Fruit fly (Drosophila melanogaster): ENCODE results near the gene Ccm3.
A peak's percentile ranks its signal among the peaks of the same experiment; 100 is the strongest.

DNA sequence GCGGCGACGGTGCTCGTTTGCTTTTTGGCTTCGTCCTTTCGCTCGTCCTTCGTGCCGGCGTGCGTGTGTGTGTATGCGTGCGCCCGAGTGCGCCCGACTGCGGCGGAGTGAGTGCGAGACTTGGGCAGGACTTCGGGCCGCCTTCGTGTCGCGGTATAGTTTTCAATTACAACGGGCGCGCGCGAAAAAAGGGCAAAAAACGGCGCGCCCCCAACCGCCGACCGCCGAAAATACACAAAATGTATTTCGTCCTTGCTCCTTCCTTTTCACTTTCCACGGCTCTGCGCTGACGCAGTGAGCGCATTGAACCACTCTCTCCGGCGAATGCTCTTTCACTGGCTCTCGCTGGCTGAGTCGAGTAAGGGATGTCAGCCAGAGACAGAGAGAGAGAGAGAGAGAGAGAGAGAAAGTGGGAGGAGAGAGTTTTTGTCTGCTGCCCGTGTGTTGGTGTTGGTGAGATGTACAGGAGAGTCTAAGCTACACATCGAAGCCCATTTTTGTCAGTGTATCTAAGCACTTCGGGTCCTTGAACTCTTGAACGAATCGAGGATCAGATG, 48.7 kb downstream of the Ccm3 start:
- TF ChIP-seq Dfd (GFP tag; optimal IDR thresholded peaks at IDR 0.05): peak; percentile 4
- no peak for TF ChIP-seq Hr83 (GFP tag; optimal IDR thresholded peaks at IDR 0.05; ENCODE audit: poor library complexity, severe bottlenecking)
- no peak for TF ChIP-seq usp (GFP tag; optimal IDR thresholded peaks at IDR 0.05)
- no peak for TF ChIP-seq sv (GFP tag; optimal IDR thresholded peaks at IDR 0.05)
- TF ChIP-seq HLH106 (tag; optimal IDR thresholded peaks at IDR 0.05): no peak
- TF ChIP-seq h (GFP tag; optimal IDR thresholded peaks at IDR 0.05): no peak
- TF ChIP-seq psq (GFP tag; optimal IDR thresholded peaks at IDR 0.05): peak; percentile 14
- TF ChIP-seq GATAd (GFP tag; optimal IDR thresholded peaks at IDR 0.05): no peak
